Fruit fly (Drosophila melanogaster) whole organism, embryonic: ENCODE results near the gene CG46465.
A peak's percentile ranks its signal among the peaks of the same experiment; 100 is the strongest.

Source experiments
- Atf3 ChIP-seq: fragments of 200-800 bp; sonication (Bioruptor generic); optimal IDR thresholded peaks from 3 replicates; lab custom pipeline; 2016; ENCODE audit warnings: missing biosample characterization, missing genetic modification characterization
- C15 ChIP-seq: fragments of 200-800 bp; sonication (Bioruptor generic); IDR thresholded peaks from 3 replicates; pipeline ENCODE4 v1.3.6; 2022; ENCODE audit warnings: missing biosample characterization, missing genetic modification characterization
- CG10543 ChIP-seq: fragments of 200-800 bp; sonication (Bioruptor generic); optimal IDR thresholded peaks from 3 replicates; lab custom pipeline; 2017; ENCODE audit warnings: missing biosample characterization, mild to moderate bottlenecking, missing genetic modification characterization, moderate library complexity
- CG11456 ChIP-seq: fragments of 200-800 bp; sonication (Bioruptor generic); IDR thresholded peaks from 3 replicates; pipeline ENCODE4 v1.3.6; 2022; ENCODE audit warnings: missing biosample characterization, missing genetic modification characterization
- CG12219 ChIP-seq: fragments of 200-800 bp; sonication (Bioruptor generic); optimal IDR thresholded peaks from 3 replicates; lab custom pipeline; 2018; ENCODE audit warnings: missing biosample characterization, mild to moderate bottlenecking, missing genetic modification characterization
- CG14050 ChIP-seq: fragments of 200-800 bp; sonication (Bioruptor generic); IDR thresholded peaks from 3 replicates; pipeline ENCODE4 v1.3.6; 2022; ENCODE audit warnings: missing biosample characterization, missing genetic modification characterization
- CG17385 ChIP-seq: fragments of 200-800 bp; sonication (Bioruptor generic); optimal IDR thresholded peaks from 3 replicates; lab custom pipeline; 2018; ENCODE audit warnings: missing biosample characterization, mild to moderate bottlenecking, missing genetic modification characterization
- CG2129 ChIP-seq: fragments of 200-800 bp; sonication (Bioruptor generic); IDR thresholded peaks from 2 replicates; pipeline ENCODE4 v1.3.6; 2022; ENCODE audit warnings: missing biosample characterization, missing genetic modification characterization; ENCODE audit not compliant: partially characterized antibody
- CG2199 ChIP-seq: fragments of 200-800 bp; sonication (Bioruptor generic); IDR thresholded peaks from 3 replicates; pipeline ENCODE4 v1.3.6; 2022; ENCODE audit warnings: missing biosample characterization, missing genetic modification characterization
- CG31224 ChIP-seq: fragments of 200-800 bp; sonication (Bioruptor generic); IDR thresholded peaks from 2 replicates; pipeline ENCODE4 v1.3.6; 2022; ENCODE audit warnings: missing biosample characterization, missing genetic modification characterization
- CG3163 ChIP-seq: fragments of 200-800 bp; sonication (Bioruptor generic); optimal IDR thresholded peaks from 3 replicates; lab custom pipeline; 2016; ENCODE audit warnings: missing biosample characterization, missing genetic modification characterization
- CG3838 ChIP-seq: fragments of 200-800 bp; sonication (Bioruptor generic); optimal IDR thresholded peaks from 3 replicates; lab custom pipeline; 2016; ENCODE audit warnings: missing biosample characterization, missing genetic modification characterization
- CG8388 ChIP-seq: fragments of 200-800 bp; sonication (Bioruptor generic); optimal IDR thresholded peaks from 2 replicates; lab custom pipeline; 2019; ENCODE audit warnings: missing biosample characterization, mild to moderate bottlenecking, missing genetic modification characterization, moderate library complexity
- CG8924 ChIP-seq: fragments of 200-800 bp; optimal IDR thresholded peaks from 3 replicates; lab custom pipeline; 2019; ENCODE audit warnings: missing biosample characterization, mild to moderate bottlenecking, missing genetic modification characterization, moderate library complexity
- Deaf1 ChIP-seq: fragments of 200-800 bp; optimal IDR thresholded peaks from 3 replicates; lab custom pipeline; 2019; ENCODE audit warnings: missing biosample characterization, mild to moderate bottlenecking, missing genetic modification characterization, moderate library complexity
- HLHmδ ChIP-seq: fragments of 200-800 bp; sonication (Bioruptor generic); optimal IDR thresholded peaks from 2 replicates; lab custom pipeline; 2018; ENCODE audit warnings: missing biosample characterization, mild to moderate bottlenecking, missing genetic modification characterization, moderate library complexity
- Kr ChIP-seq: fragments of 200-800 bp; sonication (Bioruptor generic); optimal IDR thresholded peaks from 2 replicates; lab custom pipeline; 2017; ENCODE audit warnings: missing biosample characterization, mild to moderate bottlenecking, missing genetic modification characterization
- MESR4 ChIP-seq: fragments of 200-800 bp; sonication (Bioruptor generic); optimal IDR thresholded peaks from 2 replicates; lab custom pipeline; 2018; ENCODE audit warnings: missing biosample characterization, mild to moderate bottlenecking, missing genetic modification characterization, moderate library complexity
- Med ChIP-seq: fragments of 200-800 bp; sonication (Bioruptor generic); peaks from one replicate; lab custom pipeline; 2016; ENCODE audit warnings: missing biosample characterization, missing genetic modification characterization, mild to moderate bottlenecking, inconsistent platforms, moderate library complexity
- NK7.1 ChIP-seq: fragments of 200-800 bp; sonication (Bioruptor generic); optimal IDR thresholded peaks from 3 replicates; lab custom pipeline; 2016; ENCODE audit warnings: missing biosample characterization, missing genetic modification characterization
- Nf-YA ChIP-seq: fragments of 200-800 bp; sonication (Bioruptor generic); IDR thresholded peaks from 2 replicates; pipeline ENCODE4 v1.3.6; 2022; ENCODE audit warnings: missing biosample characterization, missing genetic modification characterization
- ab ChIP-seq: fragments of 200-800 bp; sonication (Bioruptor generic); optimal IDR thresholded peaks from 2 replicates; lab custom pipeline; 2016; ENCODE audit warnings: missing biosample characterization, missing genetic modification characterization
- ase ChIP-seq: fragments of 200-800 bp; sonication (Bioruptor generic); IDR thresholded peaks from 3 replicates; pipeline ENCODE4 v1.3.6; 2022; ENCODE audit warnings: missing biosample characterization, missing genetic modification characterization
- br ChIP-seq: fragments of >200 bp; optimal IDR thresholded peaks from 2 replicates; lab custom pipeline; 2017
- cad ChIP-seq: fragments of >200 bp; optimal IDR thresholded peaks from 2 replicates; lab custom pipeline; 2017; ENCODE audit warnings: missing biosample characterization, missing genetic modification characterization
- crol ChIP-seq: fragments of 200-800 bp; sonication (Bioruptor generic); IDR thresholded peaks from 2 replicates; pipeline ENCODE4 v1.3.6; 2022; ENCODE audit warnings: missing biosample characterization, missing genetic modification characterization
- da ChIP-seq: fragments of 200-800 bp; sonication (Bioruptor generic); optimal IDR thresholded peaks from 2 replicates; lab custom pipeline; 2016; ENCODE audit warnings: missing biosample characterization, missing genetic modification characterization
- dmrt99B ChIP-seq: fragments of 200-800 bp; sonication (Bioruptor generic); optimal IDR thresholded peaks from 2 replicates; lab custom pipeline; 2018; ENCODE audit warnings: missing biosample characterization, mild to moderate bottlenecking, missing genetic modification characterization, moderate library complexity
- ems ChIP-seq: fragments of 200-800 bp; sonication (Bioruptor generic); optimal IDR thresholded peaks from 3 replicates; lab custom pipeline; 2016; ENCODE audit warnings: missing biosample characterization, missing genetic modification characterization
- fd102C ChIP-seq: fragments of 200-800 bp; sonication (Bioruptor generic); optimal IDR thresholded peaks from 2 replicates; lab custom pipeline; 2018; ENCODE audit warnings: missing biosample characterization, mild to moderate bottlenecking, missing genetic modification characterization, moderate library complexity
- gcm ChIP-seq: fragments of 200-800 bp; sonication (Bioruptor generic); optimal IDR thresholded peaks from 2 replicates; lab custom pipeline; 2019; ENCODE audit warnings: missing biosample characterization, mild to moderate bottlenecking, missing genetic modification characterization, moderate library complexity
- ham ChIP-seq: fragments of 200-800 bp; sonication (Bioruptor generic); IDR thresholded peaks from 2 replicates; pipeline ENCODE4 v1.3.6; 2022; ENCODE audit warnings: missing biosample characterization, missing genetic modification characterization
- hb ChIP-seq: fragments of 200-800 bp; sonication (Bioruptor generic); IDR thresholded peaks from 3 replicates; pipeline ENCODE4 v1.3.6; 2022; ENCODE audit warnings: missing biosample characterization, missing genetic modification characterization; ENCODE audit not compliant: partially characterized antibody
- hth ChIP-seq: fragments of >200 bp; optimal IDR thresholded peaks from 2 replicates; lab custom pipeline; 2017; ENCODE audit warnings: inconsistent platforms
- lbe ChIP-seq: fragments of 200-800 bp; sonication (Bioruptor generic); optimal IDR thresholded peaks from 2 replicates; lab custom pipeline; 2016; ENCODE audit warnings: missing biosample characterization, mild to moderate bottlenecking, missing genetic modification characterization
- maf-S ChIP-seq: fragments of 200-800 bp; sonication (Bioruptor generic); optimal IDR thresholded peaks from 2 replicates; lab custom pipeline; 2016; ENCODE audit warnings: missing biosample characterization, missing genetic modification characterization
- nom ChIP-seq: fragments of 200-800 bp; sonication (Bioruptor generic); optimal IDR thresholded peaks from 2 replicates; lab custom pipeline; 2017; ENCODE audit warnings: missing biosample characterization, missing genetic modification characterization, mild to moderate bottlenecking, moderate library complexity, missing genetic modification reagents
- org-1 ChIP-seq: fragments of 200-800 bp; sonication (Bioruptor generic); optimal IDR thresholded peaks from 2 replicates; lab custom pipeline; 2017; ENCODE audit warnings: missing biosample characterization, missing genetic modification characterization
- schlank ChIP-seq: fragments of 200-800 bp; sonication (Bioruptor generic); optimal IDR thresholded peaks from 2 replicates; lab custom pipeline; 2018; ENCODE audit warnings: missing biosample characterization, mild to moderate bottlenecking, missing genetic modification characterization
- sd ChIP-seq: fragments of 200-800 bp; sonication (Bioruptor generic); optimal IDR thresholded peaks from 3 replicates; lab custom pipeline; 2018; ENCODE audit warnings: missing biosample characterization, mild to moderate bottlenecking, missing genetic modification characterization, moderate library complexity
- z ChIP-seq: fragments of 200-800 bp; sonication (Bioruptor generic); IDR thresholded peaks from 3 replicates; pipeline ENCODE4 v1.3.6; 2022; ENCODE audit warnings: missing biosample characterization, missing genetic modification characterization
- zen2 ChIP-seq: fragments of 200-800 bp; sonication (Bioruptor generic); IDR thresholded peaks from 3 replicates; pipeline ENCODE4 v1.3.6; 2022; ENCODE audit warnings: missing biosample characterization, missing genetic modification characterization; ENCODE audit not compliant: partially characterized antibody
- zfh2 ChIP-seq: fragments of 200-800 bp; sonication (Bioruptor generic); optimal IDR thresholded peaks from 2 replicates; lab custom pipeline; 2016; ENCODE audit warnings: missing biosample characterization, missing genetic modification characterization

The CG46465 gene

DNA sequence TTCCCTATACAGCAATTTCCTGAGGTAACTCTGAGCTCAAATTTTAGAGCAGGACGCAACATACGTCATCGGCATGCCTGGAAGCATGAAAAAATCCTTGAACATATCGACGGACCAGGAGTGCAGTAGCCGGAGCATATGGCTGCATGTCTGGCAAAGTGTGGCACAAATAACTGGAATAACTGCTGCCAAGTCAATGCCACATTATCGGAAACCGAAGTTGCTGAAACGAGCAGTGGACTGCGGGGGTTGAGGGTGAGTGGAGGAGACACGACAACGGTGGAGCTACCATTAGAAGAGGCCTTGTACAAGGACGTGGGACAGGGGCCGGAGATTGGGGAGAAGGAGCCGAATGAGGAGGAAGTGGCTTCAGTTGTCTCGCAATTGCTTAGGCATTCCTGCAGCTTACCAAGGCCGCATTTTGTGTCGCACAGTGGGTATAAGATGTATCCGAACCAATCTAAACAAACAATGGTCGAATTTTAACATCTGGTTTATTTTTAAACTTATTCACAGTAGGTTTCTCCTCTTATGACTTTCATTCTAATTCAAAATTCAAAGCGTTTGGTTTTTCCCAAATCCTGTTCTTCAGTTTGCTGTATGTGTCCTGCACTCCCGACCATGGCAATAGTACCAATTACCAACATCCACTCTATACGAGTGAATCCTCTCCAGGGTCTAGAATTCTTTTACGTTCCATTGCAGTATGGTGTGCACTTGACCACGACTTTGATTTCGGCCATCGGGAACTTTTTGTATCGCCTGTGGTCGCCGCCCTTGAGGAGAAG lies 46.3 kb upstream of the CG46465 start, which contains the start of gene CG46304:
TSS of gene CG46304 (plus strand) at position 541 of the 788 bp plus-strand sequence.
- peak; percentile 0 for TF ChIP-seq Med (GFP tag; lab: Kevin White, UChicago)
- peak; percentile 53 for TF ChIP-seq crol (GFP tag; lab: Robert Waterston, UW)
- TF ChIP-seq hth (lab: Kevin White, UChicago) = no peak
- no peak for TF ChIP-seq maf-S (GFP tag; lab: Kevin White, UChicago)
- TF ChIP-seq Atf3 (GFP tag; lab: Kevin White, UChicago) = no peak
- TF ChIP-seq NK7.1 = no peak
- TF ChIP-seq ab (GFP tag; lab: Kevin White, UChicago) = no peak
- TF ChIP-seq MESR4 (GFP tag; lab: Kevin White, UChicago) = no peak
- TF ChIP-seq CG2129 (GFP tag; lab: Robert Waterston, UW) = no peak
- TF ChIP-seq CG11456 (GFP tag; lab: Robert Waterston, UW) = no peak
- TF ChIP-seq da (GFP tag; lab: Kevin White, UChicago) = no peak
- no peak for TF ChIP-seq lbe (GFP tag; lab: Kevin White, UChicago)
- TF ChIP-seq HLHmδ (GFP tag; lab: Kevin White, UChicago) = peak; percentile 15
- TF ChIP-seq nom (GFP tag; lab: Kevin White, UChicago) = no peak
- TF ChIP-seq hb (GFP tag; lab: Robert Waterston, UW) = no peak
- TF ChIP-seq CG10543 (GFP tag; lab: Kevin White, UChicago) = no peak
- no peak for TF ChIP-seq zen2
- peak; percentile 75 for TF ChIP-seq z (GFP tag; lab: Robert Waterston, UW)
- TF ChIP-seq br (lab: Kevin White, UChicago) = no peak
- TF ChIP-seq cad (GFP tag; lab: Kevin White, UChicago) = no peak
- 0 out of 3 replicates have a peak, but pooled peaks have one; percentile 14 for TF ChIP-seq CG2199 (GFP tag; lab: Robert Waterston, UW)
- no peak for TF ChIP-seq CG3163 (GFP tag; lab: Kevin White, UChicago)
- TF ChIP-seq CG12219 (GFP tag; lab: Kevin White, UChicago) = no peak
- TF ChIP-seq CG14050 (GFP tag; lab: Robert Waterston, UW) = no peak
- peak; percentile 40 for TF ChIP-seq CG8388
- no peak for TF ChIP-seq C15 (GFP tag; lab: Robert Waterston, UW)
- TF ChIP-seq gcm = no peak
- TF ChIP-seq Deaf1 = peak; percentile 56
- peak; percentile 79 for TF ChIP-seq CG31224 (GFP tag; lab: Robert Waterston, UW)
- no peak for TF ChIP-seq CG8924 (tag; lab: Kevin White, UChicago)
- TF ChIP-seq dmrt99B (tag; lab: Kevin White, UChicago) = no peak
- TF ChIP-seq ems (GFP tag; lab: Kevin White, UChicago) = no peak
- no peak for TF ChIP-seq CG17385 (GFP tag; lab: Kevin White, UChicago)
- TF ChIP-seq zfh2 (GFP tag; lab: Kevin White, UChicago) = no peak
- peak; percentile 18 for TF ChIP-seq sd (tag; lab: Kevin White, UChicago)
- no peak for TF ChIP-seq Nf-YA (GFP tag; lab: Robert Waterston, UW)
- TF ChIP-seq fd102C = no peak
- no peak for TF ChIP-seq org-1 (GFP tag; lab: Kevin White, UChicago)
- TF ChIP-seq ase (GFP tag; lab: Robert Waterston, UW) = no peak
- TF ChIP-seq CG3838 = no peak
- 0 out of 2 replicates have a peak, but pooled peaks have one; percentile 6 for TF ChIP-seq ham (GFP tag; lab: Robert Waterston, UW)
- TF ChIP-seq Kr (GFP tag; lab: Kevin White, UChicago) = no peak
- TF ChIP-seq schlank (tag; lab: Kevin White, UChicago) = no peak
